Fruit fly (Drosophila melanogaster): ENCODE results near the gene Rcc1.

The Rcc1 gene

DNA sequence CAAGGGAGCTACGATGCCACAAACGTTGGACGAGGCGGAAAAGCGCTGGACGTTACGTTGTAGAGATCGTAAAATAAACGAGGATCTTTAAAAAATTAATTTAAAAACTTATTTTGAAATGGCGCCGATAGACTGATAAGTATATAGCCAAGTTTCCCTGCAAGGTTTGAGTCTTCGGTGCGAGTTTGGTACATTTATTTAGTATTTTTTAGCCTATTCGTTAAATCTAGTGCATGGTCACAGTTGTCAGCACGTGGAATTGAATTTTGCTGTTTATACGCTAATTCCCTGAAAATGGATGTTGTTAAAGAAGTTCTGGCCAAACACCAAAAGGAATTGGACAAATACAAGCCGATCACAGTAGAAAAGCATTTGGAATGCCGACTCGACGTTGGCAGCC, 33.3 kb downstream of the Rcc1 start, which contains the start of gene CG32409:
Gene CG32409, plus strand, starts transcription at position 224 of the 400 bp plus-strand sequence.
- TF ChIP-seq Ravus (GFP tag; IDR thresholded peaks at IDR 0.05) = no peak
- no peak for TF ChIP-seq corto (GFP tag; optimal IDR thresholded peaks at IDR 0.05)
- TF ChIP-seq Max (GFP tag; optimal IDR thresholded peaks at IDR 0.05) = peak; percentile 96
- peak; percentile 55 for TF ChIP-seq HmgZ (tag; optimal IDR thresholded peaks at IDR 0.05)
- no peak for TF ChIP-seq CG18262 (tag; optimal IDR thresholded peaks at IDR 0.05)
- no peak for TF ChIP-seq gsb-n (tag; optimal IDR thresholded peaks at IDR 0.05)
- peak; percentile 47 for TF ChIP-seq CG2712 (tag; optimal IDR thresholded peaks at IDR 0.05)
- TF ChIP-seq HmgD (GFP tag; optimal IDR thresholded peaks at IDR 0.05) = peak; percentile 27
- peak; percentile 99 for TF ChIP-seq E2f2 (GFP tag; IDR thresholded peaks at IDR 0.05)
- TF ChIP-seq B-H2 (GFP tag; optimal IDR thresholded peaks at IDR 0.05) = no peak
- 0 out of 4 replicates have a peak, but pooled peaks have one; percentile 36 for TF ChIP-seq chinmo (GFP tag; IDR thresholded peaks at IDR 0.05; ENCODE audit: partially characterized antibody)
- TF ChIP-seq hkb (optimal IDR thresholded peaks at IDR 0.05) = peak; percentile 47
- TF ChIP-seq hkb (GFP tag; IDR thresholded peaks at IDR 0.05) = no peak
- no peak for TF ChIP-seq CG12236 (GFP tag; optimal IDR thresholded peaks at IDR 0.05)
- no peak for TF ChIP-seq CG10321 (GFP tag; IDR thresholded peaks at IDR 0.05)
- peak; percentile 62 for TF ChIP-seq CG15514 (GFP tag; optimal IDR thresholded peaks at IDR 0.05)
- no peak for TF ChIP-seq CkIIα-i1 (GFP tag; IDR thresholded peaks at IDR 0.05)
- TF ChIP-seq CG17829 (tag; optimal IDR thresholded peaks at IDR 0.05) = peak; percentile 27
- peak; percentile 99 for TF ChIP-seq dm (GFP tag; optimal IDR thresholded peaks at IDR 0.05)
- peak; percentile 53 for TF ChIP-seq stwl (tag; optimal IDR thresholded peaks at IDR 0.05)
- TF ChIP-seq gro (GFP tag; optimal IDR thresholded peaks at IDR 0.05) = peak; percentile 45
- TF ChIP-seq CG16813 (GFP tag; IDR thresholded peaks at IDR 0.05; ENCODE audit: partially characterized antibody) = no peak
- TF ChIP-seq her (GFP tag; optimal IDR thresholded peaks at IDR 0.05) = no peak
- no peak for TF ChIP-seq dimm (GFP tag; IDR thresholded peaks at IDR 0.05)
- TF ChIP-seq fd3F (GFP tag; optimal IDR thresholded peaks at IDR 0.05) = no peak
- no peak for TF ChIP-seq gcm2 (GFP tag; optimal IDR thresholded peaks at IDR 0.05)
- TF ChIP-seq CG3838 (GFP tag; optimal IDR thresholded peaks at IDR 0.05) = no peak
- peak; percentile 38; the same call in 1 of the 2 replicates for TF ChIP-seq CG13287 (GFP tag; IDR thresholded peaks at IDR 0.05; ENCODE audit: partially characterized antibody)
- peak in 1 of 2 experiments; percentile 14 for TF ChIP-seq chif (GFP tag; optimal IDR thresholded peaks at IDR 0.05)
- peak; percentile 96 for TF ChIP-seq Dp (GFP tag; optimal IDR thresholded peaks at IDR 0.05)
- TF ChIP-seq grn (GFP tag; optimal IDR thresholded peaks at IDR 0.05) = no peak
- TF ChIP-seq phol (tag; optimal IDR thresholded peaks at IDR 0.05) = peak; percentile 75
- no peak for TF ChIP-seq hb (GFP tag; IDR thresholded peaks at IDR 0.05; ENCODE audit: partially characterized antibody)
- TF ChIP-seq zf30C (GFP tag; optimal IDR thresholded peaks at IDR 0.05) = no peak
- no peak for TF ChIP-seq kay (GFP tag; optimal IDR thresholded peaks at IDR 0.05)
- TF ChIP-seq sug (tag; optimal IDR thresholded peaks at IDR 0.05) = no peak
- no peak for TF ChIP-seq yki (optimal IDR thresholded peaks at IDR 0.05)
- TF ChIP-seq ato (GFP tag; IDR thresholded peaks at IDR 0.05; ENCODE audit: partially characterized antibody) = peak; percentile 31; the same call in 1 of the 2 replicates
- TF ChIP-seq bigmax (GFP tag; optimal IDR thresholded peaks at IDR 0.05) = no peak
- no peak for TF ChIP-seq CG6813 (GFP tag; optimal IDR thresholded peaks at IDR 0.05)
- TF ChIP-seq lmd (GFP tag; IDR thresholded peaks at IDR 0.05) = no peak
- TF ChIP-seq CG15073 (GFP tag; optimal IDR thresholded peaks at IDR 0.05) = no peak
- no peak for TF ChIP-seq wek (GFP tag; optimal IDR thresholded peaks at IDR 0.05)
- TF ChIP-seq ro (GFP tag; IDR thresholded peaks at IDR 0.05) = no peak
- no peak for TF ChIP-seq CG2129 (GFP tag; IDR thresholded peaks at IDR 0.05; ENCODE audit: partially characterized antibody)
- no peak for TF ChIP-seq tio (GFP tag; optimal IDR thresholded peaks at IDR 0.05)
- no peak for TF ChIP-seq CG17802 (tag; optimal IDR thresholded peaks at IDR 0.05)
- no peak for TF ChIP-seq bcd (GFP tag; optimal IDR thresholded peaks at IDR 0.05)
- no peak for TF ChIP-seq ranshi (GFP tag; IDR thresholded peaks at IDR 0.05)
- no peak for TF ChIP-seq Hmx (GFP tag; optimal IDR thresholded peaks at IDR 0.05)
- 0 out of 2 replicates have a peak, but pooled peaks have one; percentile 17 for TF ChIP-seq Scr (GFP tag; IDR thresholded peaks at IDR 0.05; ENCODE audit: partially characterized antibody)

Measured in whole organism, embryonic.